Worm (Caenorhabditis elegans): Measurements from ENCODE around the gene Y57G11C.52.
A peak's percentile ranks its signal among the peaks of the same experiment; 100 is the strongest.

Y57G11C.52 gene

DNA sequence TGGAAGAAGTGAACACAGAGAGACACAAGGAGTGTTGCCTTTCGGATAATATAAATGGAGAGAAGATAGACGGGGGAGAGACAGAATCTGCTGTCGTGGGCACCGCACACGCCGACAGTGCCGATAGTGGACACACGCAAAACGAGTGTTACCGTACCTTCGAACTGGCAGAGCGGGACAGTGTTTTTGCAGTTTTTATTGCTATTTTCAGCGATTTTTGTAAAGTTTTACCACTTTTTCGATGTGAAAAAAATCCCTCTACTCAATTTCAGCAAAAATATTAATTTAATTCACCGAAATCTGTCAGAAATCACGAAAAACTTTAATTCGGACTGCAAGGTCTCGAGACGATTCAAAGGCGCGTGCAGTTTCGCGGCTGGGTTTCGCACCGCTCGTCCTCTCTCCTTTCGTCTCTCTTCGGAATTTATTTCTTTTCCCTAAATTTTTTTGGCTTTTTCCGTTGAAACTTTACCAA lies 28.9 kb upstream of the Y57G11C.52 start, which contains the start of gene sec-61.A (continued):
- TF ChIP-seq K09A11.1 (tag; optimal IDR thresholded peaks at IDR 0.05; ENCODE audit: insufficient read depth) = peak; percentile 56
- TF ChIP-seq ets-4 (tag; optimal IDR thresholded peaks at IDR 0.05) = peak; percentile 7
- peak; percentile 66 for TF ChIP-seq ceh-31 (tag; optimal IDR thresholded peaks at IDR 0.05)
- TF ChIP-seq fkh-10 (GFP tag; optimal IDR thresholded peaks at IDR 0.05) = no peak
- no peak for TF ChIP-seq sdc-2 (tag; optimal IDR thresholded peaks at IDR 0.05)
- peak; percentile 71 for TF ChIP-seq hlh-30 (tag; optimal IDR thresholded peaks at IDR 0.05; ENCODE audit: insufficient read depth)
- peak; percentile 83 for TF ChIP-seq nfya-1 (tag; optimal IDR thresholded peaks at IDR 0.05)
- no peak for TF ChIP-seq ttx-3 (tag; optimal IDR thresholded peaks at IDR 0.05)
- TF ChIP-seq elt-4 (tag; optimal IDR thresholded peaks at IDR 0.05) = no peak
- no peak for TF ChIP-seq odd-2 (tag; optimal IDR thresholded peaks at IDR 0.05)
- TF ChIP-seq zip-5 (tag; optimal IDR thresholded peaks at IDR 0.05) = no peak
- TF ChIP-seq ceh-14 (tag; optimal IDR thresholded peaks at IDR 0.05) = no peak
- TF ChIP-seq ceh-22 (tag; optimal IDR thresholded peaks at IDR 0.05) = no peak
- TF ChIP-seq pag-3 (tag; optimal IDR thresholded peaks at IDR 0.05; ENCODE audit: borderline replicate concordance) = no peak
- no peak for TF ChIP-seq ceh-2 (tag; optimal IDR thresholded peaks at IDR 0.05)
- no peak for TF ChIP-seq fax-1 (tag; optimal IDR thresholded peaks at IDR 0.05)
- TF ChIP-seq che-1 (tag; optimal IDR thresholded peaks at IDR 0.05) = no peak
- peak; percentile 48 for TF ChIP-seq pax-1 (tag; optimal IDR thresholded peaks at IDR 0.05)
- peak; percentile 29 for TF ChIP-seq tbx-7 (tag; optimal IDR thresholded peaks at IDR 0.05)
- peak; percentile 63 for TF ChIP-seq ceh-34 (tag; optimal IDR thresholded peaks at IDR 0.05)
- TF ChIP-seq dve-1 (tag; optimal IDR thresholded peaks at IDR 0.05) = no peak
- TF ChIP-seq syd-9 (tag; optimal IDR thresholded peaks at IDR 0.05) = no peak
- TF ChIP-seq ama-1 (optimal IDR thresholded peaks at IDR 0.05) = no peak
- no peak for TF ChIP-seq fkh-6 (tag; optimal IDR thresholded peaks at IDR 0.05)
- peak; percentile 72 for TF ChIP-seq unc-42 (tag; optimal IDR thresholded peaks at IDR 0.05)
- peak; percentile 77 for TF ChIP-seq tbx-2 (tag; optimal IDR thresholded peaks at IDR 0.05)
- TF ChIP-seq ceh-6 (GFP tag; optimal IDR thresholded peaks at IDR 0.05) = no peak
- no peak for TF ChIP-seq pha-4 (tag; optimal IDR thresholded peaks at IDR 0.05)
- no peak for TF ChIP-seq pat-9 (tag; optimal IDR thresholded peaks at IDR 0.05)
- TF ChIP-seq hlh-8 (tag; optimal IDR thresholded peaks at IDR 0.05) = peak; percentile 5
- TF ChIP-seq nhr-11 (tag; optimal IDR thresholded peaks at IDR 0.05) = no peak
- TF ChIP-seq C08G9.2 (tag; optimal IDR thresholded peaks at IDR 0.05) = no peak
- TF ChIP-seq Y22D7AL.16 (tag; optimal IDR thresholded peaks at IDR 0.05) = no peak
- TF ChIP-seq unc-55 (GFP tag; optimal IDR thresholded peaks at IDR 0.05) = peak; percentile 9
- TF ChIP-seq gmeb-2 (tag; optimal IDR thresholded peaks at IDR 0.05) = no peak
- TF ChIP-seq hlh-15 (tag; optimal IDR thresholded peaks at IDR 0.05) = no peak
- TF ChIP-seq ahr-1 (tag; optimal IDR thresholded peaks at IDR 0.05) = no peak
- TF ChIP-seq sox-2 (GFP tag; IDR thresholded peaks at IDR 0.05) = no peak
- TF ChIP-seq T23F11.4 (GFP tag; optimal IDR thresholded peaks at IDR 0.05) = no peak
- no peak for TF ChIP-seq ceh-45 (GFP tag; IDR thresholded peaks at IDR 0.05)
- no peak for TF ChIP-seq eyg-1 (tag; optimal IDR thresholded peaks at IDR 0.05)
- TF ChIP-seq hlh-13 (GFP tag; optimal IDR thresholded peaks at IDR 0.05) = no peak
- no peak for TF ChIP-seq ceh-24 (tag; optimal IDR thresholded peaks at IDR 0.05)
- no peak for TF ChIP-seq pha-2 (tag; optimal IDR thresholded peaks at IDR 0.05)
- no peak for TF ChIP-seq nhr-232 (tag; optimal IDR thresholded peaks at IDR 0.05)
- TF ChIP-seq F13H6.1 (tag; optimal IDR thresholded peaks at IDR 0.05) = no peak
- peak; percentile 87 for TF ChIP-seq ref-2 (tag; optimal IDR thresholded peaks at IDR 0.05)
- TF ChIP-seq lim-6 (tag; optimal IDR thresholded peaks at IDR 0.05) = no peak
- TF ChIP-seq ztf-16 (tag; optimal IDR thresholded peaks at IDR 0.05) = peak; percentile 6
- TF ChIP-seq ceh-18 (tag; optimal IDR thresholded peaks at IDR 0.05) = peak; percentile 55
- TF ChIP-seq npax-4 (tag; optimal IDR thresholded peaks at IDR 0.05) = no peak
- no peak for TF ChIP-seq K02D7.2 (tag; optimal IDR thresholded peaks at IDR 0.05)
